Worm (Caenorhabditis elegans) whole organism, young adult: ENCODE results near the gene immt-1.

Experiments
- C06A6.2 ChIP-seq: fragments of 200-800 bp; sonication (Bioruptor generic); conservative IDR thresholded peaks from 2 replicates; pipeline ENCODE4 v1.3.6; 2022; ENCODE audit warnings: missing genetic modification characterization, missing compliant biosample characterization
- D2030.7 ChIP-seq: fragments of 200-800 bp; sonication (Bioruptor generic); IDR thresholded peaks from 2 replicates; pipeline ENCODE4 v1.3.6; 2022; ENCODE audit warnings: missing genetic modification reagents, missing genetic modification characterization, missing compliant biosample characterization
- F37B4.10 ChIP-seq: fragments of 200-800 bp; sonication (Bioruptor generic); IDR thresholded peaks from 2 replicates; pipeline ENCODE4 v1.3.6; 2022; ENCODE audit warnings: missing genetic modification characterization, missing compliant biosample characterization
- ama-1 ChIP-seq, 3 experiments: fragments of 150-350 bp in 1 of 3; sonication (generic microtip) in 2 of 3; optimal IDR thresholded peaks; 2 replicates each; lab custom pipeline; 2014 to 2018; ENCODE audit warnings: missing biosample characterization in 2 of 3, missing genetic modification characterization in 2 of 3, missing genetic modification reagents in 2 of 3
- attf-3 ChIP-seq: fragments of 200-800 bp; sonication (Bioruptor generic); conservative IDR thresholded peaks from 2 replicates; pipeline ENCODE4 v1.3.6; 2022; ENCODE audit warnings: missing genetic modification reagents, missing genetic modification characterization, missing compliant biosample characterization
- attf-5 ChIP-seq: fragments of 200-800 bp; sonication (Bioruptor generic); optimal IDR thresholded peaks from 2 replicates; lab custom pipeline; 2018; ENCODE audit warnings: mild to moderate bottlenecking, missing genetic modification characterization, missing compliant biosample characterization
- ccch-3 ChIP-seq: fragments of 200-800 bp; sonication (Bioruptor generic); optimal IDR thresholded peaks from 2 replicates; lab custom pipeline; 2018; ENCODE audit warnings: mild to moderate bottlenecking, missing genetic modification characterization, missing compliant biosample characterization
- egl-18 ChIP-seq: fragments of 200-800 bp; sonication (Bioruptor generic); IDR thresholded peaks from 2 replicates; pipeline ENCODE4 v1.3.6; 2022; ENCODE audit warnings: missing genetic modification reagents, missing genetic modification characterization, missing compliant biosample characterization
- lsl-1 ChIP-seq: fragments of 200-800 bp; sonication (Bioruptor generic); optimal IDR thresholded peaks from 2 replicates; lab custom pipeline; 2018; ENCODE audit warnings: mild to moderate bottlenecking, missing genetic modification characterization, moderate library complexity, missing compliant biosample characterization
- madf-10 ChIP-seq: sonication (generic microtip); optimal IDR thresholded peaks from 2 replicates; lab custom pipeline; 2016; ENCODE audit warnings: mild to moderate bottlenecking, missing genetic modification characterization, missing compliant biosample characterization
- nfya-1 ChIP-seq: sonication (generic microtip); optimal IDR thresholded peaks from 2 replicates; lab custom pipeline; 2017; ENCODE audit warnings: antibody characterized with exemption, missing compliant biosample characterization, missing genetic modification characterization, borderline replicate concordance; ENCODE audit not compliant: insufficient read depth
- unc-130 ChIP-seq: sonication (generic microtip); optimal IDR thresholded peaks from 2 replicates; lab custom pipeline; 2016; ENCODE audit warnings: missing genetic modification reagents, missing genetic modification characterization, missing compliant biosample characterization

- TF ChIP-seq C06A6.2 (GFP tag; lab: Robert Waterston, UW) (no peak), F37B4.10 (GFP tag; lab: Robert Waterston, UW) (no peak), unc-130 (no peak), egl-18 (GFP tag; lab: Robert Waterston, UW) (no peak), lsl-1 (GFP tag; lab: Kevin White, UChicago) (no peak), attf-3 (GFP tag; lab: Robert Waterston, UW) (no peak), attf-5 (GFP tag; lab: Kevin White, UChicago) (no peak), D2030.7 (GFP tag; lab: Robert Waterston, UW) (no peak), ccch-3 (GFP tag; lab: Kevin White, UChicago) (no peak), nfya-1 (tag; lab: Kevin White, UChicago) (no peak), madf-10 (tag; lab: Kevin White, UChicago) (no peak), ama-1 (optimal IDR thresholded peaks at IDR 0.05; lab: Kevin White, UChicago) (no peak), ama-1 (GFP tag; optimal IDR thresholded peaks at IDR 0.05; lab: Kevin White, UChicago) (no peak)
Observed at ce11 chrX:2640556-2640955, 46.4 kb downstream of the immt-1 start.
